Worm (Caenorhabditis elegans) whole organism, dauer: ENCODE data around the gene nhr-176.
"Not testable (repeated sequence)": the region's sequence is repeated elsewhere in the genome, so short reads cannot be mapped to it uniquely, and the experiment has no call there.

ENCODE experiments used
- unc-62 ChIP-seq: sonication (generic microtip); optimal IDR thresholded peaks from 2 replicates; lab custom pipeline; 2017; ENCODE audit warnings: missing biosample characterization, missing genetic modification reagents, missing genetic modification characterization

The nhr-176 gene

DNA sequence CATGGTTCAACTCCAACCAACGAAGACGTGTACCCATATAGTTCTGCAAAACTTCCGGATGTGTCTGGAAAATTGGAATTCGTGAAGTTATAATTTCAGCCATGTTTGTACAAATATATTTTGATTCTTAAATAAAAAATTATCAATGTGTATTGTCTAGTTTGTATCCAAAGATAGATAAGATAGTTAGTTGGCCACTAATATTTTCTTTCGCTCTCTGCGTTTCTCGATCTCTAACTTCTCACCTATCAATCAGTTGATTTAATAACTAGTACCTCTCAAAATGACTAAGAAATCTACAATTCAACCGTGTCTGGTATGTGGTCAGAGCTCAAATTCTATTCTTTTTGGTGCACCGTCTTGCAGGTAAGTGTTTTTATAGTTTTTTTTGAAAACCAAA, at the start of gene nhr-176:
nhr-176 (plus strand) TSS at position 159 of the 400 bp plus-strand sequence.
- TF ChIP-seq unc-62 (GFP tag; lab: Kevin White, UChicago): no peak

DNA sequence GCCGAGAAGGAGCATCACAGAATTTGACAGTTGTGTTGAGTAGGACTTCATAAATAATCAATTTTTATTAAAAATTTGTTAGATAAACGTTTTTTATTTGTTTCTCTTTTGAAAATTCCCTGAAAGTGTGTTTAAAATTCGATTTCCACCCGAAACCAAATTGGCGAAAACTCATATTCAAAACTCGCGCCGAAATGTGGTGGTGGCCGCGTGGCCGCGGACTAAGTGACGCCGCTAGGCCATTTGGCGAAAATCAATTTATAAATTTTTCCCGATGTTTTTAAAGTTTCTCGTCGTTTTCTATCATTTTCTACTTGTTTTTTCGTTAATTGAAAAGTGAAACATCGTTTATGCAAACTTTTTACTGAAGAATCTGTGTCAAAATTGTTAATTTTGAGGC, 48.5 kb upstream of the nhr-176 start:
- TF ChIP-seq unc-62 (GFP tag; lab: Kevin White, UChicago): no peak

DNA sequence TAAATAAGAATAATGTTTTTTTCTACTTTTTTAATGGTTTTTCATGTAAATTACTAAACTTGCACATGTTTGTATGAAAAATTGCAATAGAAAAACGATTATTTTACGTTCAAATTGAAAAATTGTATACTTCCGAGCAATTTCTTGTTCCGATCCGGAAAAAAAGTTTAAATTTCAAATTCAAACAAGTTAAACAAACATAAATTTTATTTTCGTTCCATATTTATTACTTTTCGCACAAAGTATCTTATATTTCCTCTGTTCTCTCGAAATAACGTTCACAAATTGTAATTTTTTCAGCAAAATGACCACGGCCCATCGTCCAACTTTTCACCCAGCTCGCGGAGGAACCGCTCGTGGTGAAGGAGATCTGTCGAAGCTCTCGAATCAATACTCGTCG, 48.1 kb upstream of the nhr-176 start, which contains the start of gene cwc-15:
cwc-15 (plus strand) TSS at position 301 of the 400 bp plus-strand sequence.
- TF ChIP-seq unc-62 (GFP tag; lab: Kevin White, UChicago): no peak

DNA sequence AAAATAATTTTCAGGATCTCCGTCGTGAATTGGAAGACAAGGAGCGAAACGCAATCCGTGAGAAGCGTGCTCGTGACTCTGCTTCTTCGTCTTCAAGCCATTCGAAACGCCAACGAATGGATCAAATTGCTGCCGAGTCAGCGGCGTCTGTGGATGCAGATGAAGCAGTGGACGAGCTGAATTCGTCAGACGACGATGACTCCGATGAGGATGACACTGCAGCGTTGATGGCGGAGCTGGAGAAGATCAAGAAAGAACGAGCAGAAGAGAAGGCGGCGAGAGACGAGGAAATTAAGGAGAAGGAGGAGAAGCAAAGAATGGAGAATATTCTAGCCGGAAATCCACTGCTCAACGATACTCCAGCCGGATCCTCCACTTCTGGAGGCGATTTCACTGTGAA, 47.6 kb upstream of the nhr-176 start:
- TF ChIP-seq unc-62 (GFP tag; lab: Kevin White, UChicago): no peak

DNA sequence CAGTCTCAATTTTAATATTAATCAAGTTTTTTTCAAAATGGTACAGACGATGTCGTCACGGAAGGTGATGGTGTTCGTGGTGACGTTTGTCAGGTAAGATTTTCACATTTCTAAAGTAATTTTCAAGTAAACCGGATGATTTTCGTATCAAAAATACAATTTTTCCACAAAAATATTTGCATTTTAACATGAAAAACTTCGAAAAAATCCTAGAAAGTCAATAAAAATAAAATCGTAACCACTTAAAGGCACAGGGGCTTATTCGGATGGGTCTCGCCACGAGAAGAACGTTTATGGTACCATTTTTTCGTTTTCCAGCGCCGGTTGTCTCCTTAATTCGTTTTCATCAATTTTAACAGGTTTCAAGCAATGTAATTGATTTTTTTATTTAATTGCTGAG, 46.8 kb upstream of the nhr-176 start, which contains the start of gene T10C6.6:
T10C6.6 (plus strand) TSS at position 27 of the 400 bp plus-strand sequence.
- TF ChIP-seq unc-62 (GFP tag; lab: Kevin White, UChicago): no peak

DNA sequence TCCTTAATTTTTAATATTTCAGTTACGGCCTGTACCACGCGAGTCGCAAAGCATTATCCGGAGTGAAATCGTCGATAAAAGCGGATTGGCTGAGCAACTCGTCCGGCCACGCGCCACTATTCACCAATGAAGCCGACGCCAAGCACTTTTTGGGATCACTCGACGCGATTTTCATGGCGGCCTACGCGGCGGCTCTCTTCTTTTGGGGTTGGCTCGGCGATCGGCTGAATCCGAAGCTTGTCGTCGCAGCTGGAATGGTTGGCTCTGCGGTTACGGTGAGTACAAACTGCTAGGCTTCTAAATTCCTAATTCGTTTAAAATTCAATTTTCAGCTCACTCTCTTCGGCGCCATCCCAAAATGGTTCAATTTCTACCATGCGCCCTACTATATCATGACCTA, 46.2 kb upstream of the nhr-176 start:
- TF ChIP-seq unc-62 (GFP tag; lab: Kevin White, UChicago): no peak

DNA sequence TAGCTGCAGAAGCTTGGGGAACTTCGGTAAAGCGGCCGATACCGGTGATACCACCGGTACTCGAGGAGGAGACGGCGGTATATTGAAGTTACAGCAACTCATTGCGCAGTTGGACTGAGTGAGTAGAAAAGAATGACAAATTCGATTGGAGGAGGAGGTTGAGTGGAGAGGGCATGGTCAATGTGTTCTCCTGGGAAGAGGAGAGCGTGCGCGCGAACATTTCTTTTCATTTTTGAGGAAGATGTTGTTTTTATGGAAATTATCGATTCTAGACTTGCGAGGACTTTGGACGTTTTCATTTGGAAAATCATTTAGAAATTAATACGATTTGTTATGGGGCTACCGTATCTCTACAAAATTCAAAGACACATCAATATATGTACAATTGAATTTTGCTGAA, 41.9 kb upstream of the nhr-176 start:
- TF ChIP-seq unc-62 (GFP tag; lab: Kevin White, UChicago): no peak

DNA sequence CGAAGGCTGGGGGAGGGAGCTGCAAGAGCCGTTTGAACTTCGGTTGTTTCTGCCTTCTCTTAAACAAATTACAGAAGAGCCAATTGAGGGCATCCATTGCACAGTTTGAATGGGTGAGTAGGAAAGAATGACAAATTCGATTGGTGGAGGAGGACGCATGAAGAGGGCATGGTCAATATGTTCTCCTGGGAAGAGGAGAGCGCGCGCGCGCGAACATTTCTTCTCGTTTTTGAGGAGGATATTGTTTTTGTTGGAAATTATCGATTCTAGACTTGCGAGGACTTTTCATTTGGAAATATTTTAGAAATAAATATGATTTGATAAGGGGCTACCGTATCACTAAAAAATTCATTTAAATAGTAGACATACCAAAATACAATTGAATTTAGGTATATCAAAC, 39.6 kb upstream of the nhr-176 start, which contains the start of gene T10C6.7:
T10C6.7 (minus strand) TSS at position 143 of the 400 bp plus-strand sequence.
- TF ChIP-seq unc-62 (GFP tag; lab: Kevin White, UChicago): no peak

DNA sequence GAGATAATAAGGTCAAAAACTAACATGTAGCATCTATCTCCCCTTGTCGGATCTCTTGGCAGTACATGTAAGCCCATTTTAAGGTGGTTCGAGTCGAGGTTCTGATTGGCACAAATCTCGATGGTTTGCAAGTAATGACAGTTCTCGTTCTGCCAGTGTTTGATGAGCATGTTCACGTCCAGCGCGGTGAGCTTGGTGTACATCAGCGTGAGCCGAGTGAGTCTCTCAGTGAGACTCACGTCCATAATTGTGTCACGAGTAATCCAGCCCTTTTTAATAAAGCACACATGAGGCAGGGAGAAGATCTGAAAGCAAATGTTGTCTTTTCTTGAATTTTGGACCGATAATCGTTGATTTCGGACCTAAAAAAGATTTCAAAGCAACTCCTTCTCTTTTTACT, 38.4 kb upstream of the nhr-176 start, which contains the start of gene T10C6.16:
T10C6.16 (minus strand) TSS at position 245 of the 400 bp plus-strand sequence.
- TF ChIP-seq unc-62 (GFP tag; lab: Kevin White, UChicago): no peak

DNA sequence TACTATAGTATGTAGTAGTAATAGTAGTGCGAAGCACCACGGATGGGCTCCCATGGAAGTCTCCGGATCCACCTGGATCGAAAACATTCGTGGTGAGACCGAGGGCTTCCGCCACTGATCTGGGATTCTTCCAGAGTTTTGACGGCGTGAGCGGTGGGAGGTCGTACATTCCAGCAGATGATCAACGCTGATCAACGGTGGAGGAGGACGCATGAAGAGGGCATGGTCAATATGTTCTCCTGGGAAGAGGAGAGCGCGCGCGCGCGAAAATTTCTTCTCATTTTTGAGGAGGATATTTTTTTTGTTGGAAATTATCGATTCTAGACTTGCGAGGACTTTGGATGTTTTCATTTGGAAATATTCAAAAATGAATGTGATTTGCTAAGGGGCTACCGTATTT, 37.6 kb upstream of the nhr-176 start:
- no peak for TF ChIP-seq unc-62 (GFP tag; lab: Kevin White, UChicago)

DNA sequence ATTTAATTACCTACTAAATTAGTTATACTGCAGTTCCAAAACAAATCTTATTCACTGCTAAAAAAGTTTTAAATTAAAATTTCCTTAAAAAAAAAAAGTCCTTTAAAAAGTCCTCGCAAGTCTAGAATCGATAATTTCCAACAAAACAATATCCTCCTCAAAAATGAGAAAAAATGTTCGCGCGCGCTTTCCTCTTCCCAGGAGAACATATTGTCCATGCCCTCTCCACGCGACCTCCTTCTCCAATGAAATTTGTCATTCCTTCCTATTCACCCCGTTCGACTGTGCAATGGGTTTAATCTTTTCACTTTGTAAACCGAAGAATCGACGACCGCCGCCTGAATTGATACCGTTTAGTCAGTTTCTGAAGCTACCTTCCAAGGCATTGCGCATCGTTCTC, 35.0 kb upstream of the nhr-176 start, which contains the start of gene T10C6.10:
T10C6.10 (plus strand) TSS at position 248 of the 400 bp plus-strand sequence.
- no peak for TF ChIP-seq unc-62 (GFP tag; lab: Kevin White, UChicago)

DNA sequence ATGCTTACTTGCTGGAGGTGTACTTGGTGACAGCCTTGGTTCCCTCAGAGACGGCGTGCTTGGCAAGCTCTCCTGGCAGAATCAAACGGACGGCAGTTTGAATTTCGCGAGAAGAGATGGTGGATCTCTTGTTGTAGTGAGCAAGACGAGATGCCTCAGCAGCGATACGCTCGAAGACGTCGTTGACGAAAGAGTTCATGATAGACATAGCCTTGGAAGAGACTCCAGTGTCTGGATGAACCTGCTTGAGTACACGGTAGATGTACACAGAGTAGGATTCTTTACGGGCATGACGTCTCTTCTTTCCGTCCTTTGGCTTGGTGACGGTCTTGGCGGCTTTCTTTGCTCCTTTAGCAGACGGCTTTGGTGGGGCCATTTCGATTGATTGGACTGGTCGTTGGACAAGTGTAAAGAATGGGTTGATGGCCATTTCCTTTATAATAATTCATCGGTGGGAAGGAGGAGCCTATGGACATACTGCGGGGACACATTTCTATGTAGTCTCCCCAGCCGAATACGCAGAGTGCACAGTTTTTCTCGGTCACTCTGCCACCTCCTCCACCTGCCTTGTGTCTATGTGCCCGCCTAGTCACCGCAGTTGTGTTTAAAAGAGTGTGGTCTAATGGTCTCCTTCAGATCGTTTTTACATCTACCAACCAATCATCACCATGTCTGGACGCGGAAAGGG, 30.8 kb upstream of the nhr-176 start, which contains the start of the genes his-4 and his-3:
his-4 (minus strand) TSS at position 376 of the 688 bp plus-strand sequence.
his-3 (plus strand) TSS at position 669 of the 688 bp plus-strand sequence.
- TF ChIP-seq unc-62 (GFP tag; lab: Kevin White, UChicago): not testable (repeated sequence)

DNA sequence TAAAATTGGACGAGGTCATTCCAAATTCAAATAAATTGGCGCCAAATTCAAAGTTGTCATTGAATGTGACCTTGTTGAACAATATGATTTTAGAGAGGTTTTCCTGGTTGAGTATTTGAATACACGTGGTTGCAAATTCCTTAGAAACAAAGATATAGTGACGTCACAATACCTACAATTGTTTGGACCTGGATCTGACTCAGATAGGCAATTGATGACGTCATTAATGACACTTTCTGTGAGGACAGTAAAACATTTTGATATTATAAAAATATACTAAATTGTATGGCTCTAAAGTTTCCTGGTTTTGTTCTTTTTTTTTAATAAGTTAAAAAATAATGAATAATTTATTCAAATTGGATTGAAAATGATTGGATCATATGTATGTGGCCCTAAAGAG, 29.7 kb upstream of the nhr-176 start:
- no peak for TF ChIP-seq unc-62 (GFP tag; lab: Kevin White, UChicago)

DNA sequence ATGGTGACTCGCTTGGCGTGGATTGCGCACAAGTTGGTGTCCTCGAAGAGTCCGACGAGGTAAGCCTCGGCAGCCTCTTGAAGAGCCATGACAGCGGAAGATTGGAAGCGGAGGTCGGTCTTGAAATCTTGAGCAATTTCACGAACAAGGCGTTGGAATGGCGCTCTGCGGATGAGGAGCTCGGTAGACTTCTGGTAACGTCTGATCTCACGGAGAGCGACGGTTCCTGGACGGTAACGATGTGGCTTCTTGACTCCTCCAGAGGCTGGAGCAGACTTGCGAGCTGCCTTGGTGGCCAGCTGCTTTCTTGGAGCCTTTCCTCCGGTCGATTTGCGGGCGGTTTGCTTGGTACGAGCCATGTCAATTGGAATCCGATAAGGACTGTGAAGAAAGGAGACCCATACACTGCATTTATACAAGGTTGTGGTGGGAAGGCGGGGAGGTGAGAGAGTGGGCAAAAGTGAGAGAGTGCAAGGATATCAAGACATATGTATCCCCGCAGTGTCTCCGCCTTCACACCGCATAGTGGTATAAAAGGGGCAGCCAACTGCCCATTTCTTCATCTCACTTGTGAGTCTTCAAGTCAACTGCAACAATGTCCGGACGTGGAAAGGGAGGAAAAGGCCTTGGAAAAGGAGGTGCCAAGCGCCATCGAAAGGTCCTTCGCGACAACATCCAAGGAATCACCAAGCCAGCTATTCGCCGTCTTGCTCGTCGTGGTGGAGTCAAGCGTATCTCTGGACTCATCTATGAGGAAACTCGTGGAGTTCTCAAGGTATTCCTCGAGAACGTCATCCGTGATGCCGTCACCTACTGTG, 29.0 kb upstream of the nhr-176 start, which contains the start of the genes his-2 and his-1:
his-2 (minus strand) TSS at position 359 of the 818 bp plus-strand sequence.
his-1 (plus strand) TSS at position 596 of the 818 bp plus-strand sequence.
- TF ChIP-seq unc-62 (GFP tag; lab: Kevin White, UChicago): not testable (repeated sequence)

DNA sequence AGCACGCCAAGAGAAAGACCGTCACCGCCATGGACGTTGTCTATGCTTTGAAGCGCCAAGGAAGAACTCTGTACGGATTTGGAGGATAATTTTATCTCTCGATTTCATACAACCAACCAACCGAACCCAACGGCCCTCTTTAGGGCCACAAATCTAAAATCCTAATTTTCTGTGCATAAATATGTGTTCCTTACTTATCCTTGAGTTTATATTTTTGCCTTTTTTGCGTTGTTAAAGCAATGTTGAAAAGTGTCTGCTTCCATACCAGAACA, 28.4 kb upstream of the nhr-176 start:
- TF ChIP-seq unc-62 (GFP tag; lab: Kevin White, UChicago): no peak

DNA sequence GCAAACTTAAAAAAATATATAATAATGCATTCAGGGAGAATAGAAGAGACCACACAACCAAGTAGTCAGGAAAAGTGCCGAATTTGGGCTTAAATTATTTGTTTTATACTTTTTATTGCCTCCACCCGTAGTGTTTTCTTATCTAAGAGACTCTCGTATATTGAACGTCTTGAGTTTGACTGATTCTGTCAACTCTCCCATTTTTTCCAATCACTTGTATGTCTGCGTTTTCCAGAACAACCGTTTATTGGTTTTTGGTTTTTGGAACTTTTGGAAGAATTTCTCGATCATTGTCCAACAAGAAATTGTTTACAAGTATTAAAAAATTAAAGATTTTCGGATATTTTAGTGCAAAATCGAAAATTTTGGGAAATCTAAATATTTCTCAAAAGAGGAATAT, 27.4 kb upstream of the nhr-176 start:
- no peak for TF ChIP-seq unc-62 (GFP tag; lab: Kevin White, UChicago)
